ENCODE assay signal across 2 worm cellular contexts in the genomic region with DNA sequence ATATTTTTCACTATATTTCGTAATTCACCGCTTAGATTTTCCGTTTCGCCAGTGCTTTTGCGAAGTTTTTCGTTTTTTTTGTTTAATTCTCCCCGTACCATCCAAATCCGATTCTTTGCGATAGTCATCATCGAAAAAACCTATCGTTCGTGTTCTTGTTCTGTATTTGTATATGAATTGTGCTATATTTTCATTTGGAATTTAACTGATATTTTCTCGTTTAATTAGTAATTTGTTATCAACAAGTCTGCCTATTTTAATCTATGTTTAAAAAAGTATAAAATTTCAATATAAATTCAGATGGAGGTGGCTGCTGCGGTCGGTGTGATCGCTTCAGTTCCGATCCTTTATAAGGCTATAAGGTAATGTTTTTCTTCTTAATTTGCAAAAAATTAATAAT.
TF ChIP-seq lines count a peak whose summit lies in the region.

A gene (plus strand): TSS at position 301 of the 400 bp plus-strand sequence.

TF ChIP-seq in whole organism, L4 larva, 104 proteins besides CTCF, POLR2A, EP300 and RAD21:
- TF ChIP-seq lin-38 (GFP tag; IDR thresholded peaks at IDR 0.05; lab: Robert Waterston, UW), result peak; percentile 37; the same call in 1 of the 2 replicates
- no peak for TF ChIP-seq daf-12 (tag; optimal IDR thresholded peaks at IDR 0.05; lab: Kevin White, UChicago)
- TF ChIP-seq pha-4 (GFP tag; IDR thresholded peaks at IDR 0.05; lab: Robert Waterston, UW), result peak; percentile 21; the same call in 1 of the 2 replicates
- no peak for TF ChIP-seq pha-4 (tag; optimal IDR thresholded peaks at IDR 0.05; lab: Kevin White, UChicago)
- no peak for TF ChIP-seq Y75B8A.6 (GFP tag; IDR thresholded peaks at IDR 0.05; lab: Robert Waterston, UW)
- peak in 1 of 2 experiments; percentile 78 for TF ChIP-seq unc-62 (GFP tag; optimal IDR thresholded peaks at IDR 0.05 in 1 of 2; lab: Kevin White, UChicago)
- TF ChIP-seq unc-62 (tag; optimal IDR thresholded peaks at IDR 0.05; lab: Kevin White, UChicago), result no peak

TF ChIP-seq in whole organism, young adult, 124 proteins besides CTCF, POLR2A, EP300 and RAD21:
- no peak for TF ChIP-seq F55B11.4 (tag; optimal IDR thresholded peaks at IDR 0.05; lab: Kevin White, UChicago; ENCODE audit: borderline replicate concordance, insufficient read depth)
- peak; percentile 42; the same call in 1 of the 2 replicates for TF ChIP-seq madf-6 (GFP tag; IDR thresholded peaks at IDR 0.05; lab: Robert Waterston, UW)
- TF ChIP-seq Y53F4B.3 (GFP tag; IDR thresholded peaks at IDR 0.05; lab: Robert Waterston, UW), result no peak
- peak; percentile 9 for TF ChIP-seq snpc-1.3 (tag; optimal IDR thresholded peaks at IDR 0.05; lab: Kevin White, UChicago; ENCODE audit: insufficient read depth)
- no peak for TF ChIP-seq somi-1 (GFP tag; optimal IDR thresholded peaks at IDR 0.05; lab: Kevin White, UChicago)
- TF ChIP-seq bed-1 (GFP tag; IDR thresholded peaks at IDR 0.05; lab: Robert Waterston, UW), result no peak
- TF ChIP-seq chd-7 (tag; optimal IDR thresholded peaks at IDR 0.05; lab: Kevin White, UChicago), result no peak
- no peak for TF ChIP-seq nhr-90 (tag; optimal IDR thresholded peaks at IDR 0.05; lab: Kevin White, UChicago)
TF ChIP-seq in whole organism, young adult: peak in this region for 2.
